Fruit fly (Drosophila melanogaster): ENCODE results near the gene CG13625.
A peak's percentile ranks its signal among the peaks of the same experiment; 100 is the strongest.

The CG13625 gene

DNA sequence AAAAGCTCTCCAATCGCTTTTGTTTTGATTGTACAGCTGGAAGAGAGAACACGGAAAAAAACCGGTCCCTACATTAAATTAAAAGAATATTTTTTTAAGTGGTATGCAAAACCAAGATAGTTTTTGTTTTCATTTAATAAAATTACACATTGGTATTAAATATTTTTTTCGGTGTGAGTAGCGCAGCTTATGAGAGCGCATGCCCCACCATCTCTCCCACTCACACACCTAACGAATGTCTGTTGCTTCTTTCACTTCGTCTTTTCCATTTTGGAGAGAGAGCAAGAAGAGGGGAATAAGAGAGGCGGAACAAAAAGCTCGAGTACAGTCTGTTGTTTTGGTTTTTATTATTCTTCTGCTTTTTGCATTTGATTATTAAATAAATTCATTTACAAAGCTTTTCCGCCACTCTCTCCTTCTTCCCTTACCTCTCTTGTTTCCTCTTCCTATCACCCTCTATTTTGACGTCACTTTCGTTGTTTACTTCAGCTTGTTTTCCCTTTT is 12.4 kb downstream of the CG13625 start (continued):
- TF ChIP-seq CG9437 (GFP tag; optimal IDR thresholded peaks at IDR 0.05) (peak; percentile 91), hb (GFP tag; IDR thresholded peaks at IDR 0.05; ENCODE audit: partially characterized antibody) (no peak), Tbp (GFP tag; optimal IDR thresholded peaks at IDR 0.05) (no peak), slou (GFP tag; optimal IDR thresholded peaks at IDR 0.05) (peak; percentile 89), CG17802 (tag; optimal IDR thresholded peaks at IDR 0.05) (peak; percentile 81), CG11695 (GFP tag; IDR thresholded peaks at IDR 0.05) (peak; percentile 98), CG7745 (tag; optimal IDR thresholded peaks at IDR 0.05) (peak; percentile 54), prd (optimal IDR thresholded peaks at IDR 0.05) (no peak), prd (GFP tag; IDR thresholded peaks at IDR 0.05) (peak; percentile 98), Jarid2 (GFP tag; optimal IDR thresholded peaks at IDR 0.05) (peak; percentile 89), ems (GFP tag; optimal IDR thresholded peaks at IDR 0.05) (peak; percentile 98), vfl (GFP tag; optimal IDR thresholded peaks at IDR 0.05) (peak; percentile 96), Bgb (GFP tag; IDR thresholded peaks at IDR 0.05; ENCODE audit: partially characterized antibody) (peak; percentile 45; the same call in 1 of the 2 replicates), CG17829 (tag; optimal IDR thresholded peaks at IDR 0.05) (peak; percentile 98), usp (GFP tag; optimal IDR thresholded peaks at IDR 0.05) (no peak), vnd (GFP tag; IDR thresholded peaks at IDR 0.05; ENCODE audit: partially characterized antibody) (no peak), D19A (tag; optimal IDR thresholded peaks at IDR 0.05) (peak; percentile 95), crc (GFP tag; optimal IDR thresholded peaks at IDR 0.05) (peak; percentile 92), mam (GFP tag; optimal IDR thresholded peaks at IDR 0.05) (peak; percentile 97), CG5180 (GFP tag; optimal IDR thresholded peaks at IDR 0.05) (peak; percentile 91), ab (GFP tag; optimal IDR thresholded peaks at IDR 0.05) (peak; percentile 82), sens (GFP tag) (peak; percentile 100), ewg (GFP tag; optimal IDR thresholded peaks at IDR 0.05) (peak; percentile 98), sens-2 (GFP tag; IDR thresholded peaks at IDR 0.05) (peak; percentile 97), E2f1 (GFP tag; IDR thresholded peaks at IDR 0.05) (peak; percentile 98), her (GFP tag; optimal IDR thresholded peaks at IDR 0.05) (peak; percentile 90), slp2 (GFP tag; optimal IDR thresholded peaks at IDR 0.05) (peak; percentile 93), maf-S (GFP tag; optimal IDR thresholded peaks at IDR 0.05) (peak; percentile 96), Optix (GFP tag; IDR thresholded peaks at IDR 0.05) (peak; percentile 96), Doc2 (GFP tag; IDR thresholded peaks at IDR 0.05) (peak; percentile 88; the same call in 1 of the 2 replicates), CG8388 (GFP tag; optimal IDR thresholded peaks at IDR 0.05) (peak; percentile 96), dan (GFP tag; IDR thresholded peaks at IDR 0.05) (peak; percentile 48; the same call in 1 of the 2 replicates), nom (GFP tag; optimal IDR thresholded peaks at IDR 0.05) (peak; percentile 88), CG3847 (GFP tag; IDR thresholded peaks at IDR 0.05) (peak; percentile 98), hkb (optimal IDR thresholded peaks at IDR 0.05) (no peak), hkb (GFP tag; IDR thresholded peaks at IDR 0.05) (peak; percentile 99), Fer3 (tag; optimal IDR thresholded peaks at IDR 0.05) (peak; percentile 98), CG13287 (GFP tag; IDR thresholded peaks at IDR 0.05; ENCODE audit: partially characterized antibody) (peak; percentile 22; the same call in 1 of the 2 replicates), pfk (GFP tag; optimal IDR thresholded peaks at IDR 0.05) (peak; percentile 72), MTF-1 (GFP tag; optimal IDR thresholded peaks at IDR 0.05; ENCODE audit: borderline replicate concordance) (peak; percentile 91), Mad (GFP tag; optimal IDR thresholded peaks at IDR 0.05) (peak; percentile 96), CG6272 (GFP tag; IDR thresholded peaks at IDR 0.05) (peak; percentile 95), pzg (GFP tag; optimal IDR thresholded peaks at IDR 0.05) (peak; percentile 26), CG10979 (tag; optimal IDR thresholded peaks at IDR 0.05) (peak; percentile 96), CTCF (GFP tag; optimal IDR thresholded peaks at IDR 0.05) (peak; percentile 69), ase (GFP tag; IDR thresholded peaks at IDR 0.05) (peak; percentile 98), Lpt (GFP tag; optimal IDR thresholded peaks at IDR 0.05) (no peak), tgo (GFP tag; IDR thresholded peaks at IDR 0.05) (peak; percentile 98), emc (GFP tag; optimal IDR thresholded peaks at IDR 0.05) (peak; percentile 85), CG18262 (tag; optimal IDR thresholded peaks at IDR 0.05) (peak; percentile 97), da (GFP tag; optimal IDR thresholded peaks at IDR 0.05) (peak; percentile 86), CG14014 (GFP tag; IDR thresholded peaks at IDR 0.05) (peak; percentile 99)

Data from whole organism, embryonic.